Worm (Caenorhabditis elegans) whole organism, L3 larva: ENCODE results near the gene ttr-15.

ENCODE experiments used
- aly-2 ChIP-seq: fragments of 150-350 bp; optimal IDR thresholded peaks from 2 replicates; lab custom pipeline; 2014; ENCODE audit warnings: missing biosample characterization, missing genetic modification characterization
- lin-39 ChIP-seq: fragments of 150-350 bp; optimal IDR thresholded peaks from 2 replicates; lab custom pipeline; 2018; ENCODE audit warnings: missing biosample characterization, missing genetic modification reagents, missing genetic modification characterization
- mdl-1 ChIP-seq: fragments of 150-350 bp; optimal IDR thresholded peaks from 2 replicates; lab custom pipeline; 2014; ENCODE audit warnings: missing biosample characterization, missing genetic modification characterization
- mml-1 ChIP-seq: fragments of 150-350 bp; sonication (generic microtip); optimal IDR thresholded peaks from 3 replicates; lab custom pipeline; 2014; ENCODE audit warnings: missing biosample characterization, missing genetic modification characterization
- nhr-25 ChIP-seq: sonication (generic microtip); optimal IDR thresholded peaks from 2 replicates; lab custom pipeline; 2017; ENCODE audit warnings: missing biosample characterization, missing genetic modification characterization
- pqm-1 ChIP-seq: fragments of 150-350 bp; optimal IDR thresholded peaks from 2 replicates; lab custom pipeline; 2017; ENCODE audit warnings: missing biosample characterization, missing genetic modification characterization, inconsistent platforms
- sea-2 ChIP-seq: fragments of 150-350 bp; sonication (generic microtip); optimal IDR thresholded peaks from 4 replicates; lab custom pipeline; 2014; ENCODE audit warnings: missing biosample characterization, missing genetic modification reagents, missing genetic modification characterization
- snpc-4 ChIP-seq: fragments of 150-350 bp; optimal IDR thresholded peaks from 2 replicates; lab custom pipeline; 2014; ENCODE audit warnings: missing biosample characterization, missing genetic modification characterization
- unc-62 ChIP-seq: fragments of 150-350 bp; sonication (generic microtip); optimal IDR thresholded peaks from 4 replicates; lab custom pipeline; 2014; ENCODE audit warnings: missing biosample characterization, missing genetic modification reagents, missing genetic modification characterization
- ztf-11 ChIP-seq: fragments of 150-350 bp; optimal IDR thresholded peaks from 2 replicates; lab custom pipeline; 2014; ENCODE audit warnings: missing biosample characterization, missing genetic modification characterization

- TF ChIP-seq unc-62 (GFP tag; lab: Kevin White, UChicago) (no peak), mml-1 (tag; lab: Kevin White, UChicago) (no peak), snpc-4 (tag; lab: Kevin White, UChicago) (no peak), ztf-11 (no peak), nhr-25 (no peak), aly-2 (tag; lab: Kevin White, UChicago) (no peak), mdl-1 (no peak), sea-2 (no peak), pqm-1 (tag; lab: Kevin White, UChicago) (no peak), lin-39 (tag; lab: Kevin White, UChicago) (no peak)
These were observed 40.7 kb upstream of the ttr-15 start for ce11 chrIII:10296904-10297303.
